Fruit fly (Drosophila melanogaster) whole organism, embryonic: ENCODE results near the gene Nup98-96.

ENCODE experiments used
- CG14860 ChIP-seq: fragments of 200-800 bp; sonication (Bioruptor generic); IDR thresholded peaks from 3 replicates; pipeline ENCODE4 v1.3.6; 2022; ENCODE audit warnings: missing biosample characterization, missing genetic modification characterization; ENCODE audit not compliant: partially characterized antibody
- CG17802 ChIP-seq: fragments of 200-800 bp; sonication (Bioruptor generic); optimal IDR thresholded peaks from 2 replicates; lab custom pipeline; 2018; ENCODE audit warnings: missing biosample characterization, mild to moderate bottlenecking, missing genetic modification characterization, moderate library complexity
- CG18011 ChIP-seq: fragments of 200-800 bp; sonication (Bioruptor generic); optimal IDR thresholded peaks from 2 replicates; lab custom pipeline; 2017; ENCODE audit warnings: missing biosample characterization, missing genetic modification characterization, mild to moderate bottlenecking, moderate library complexity, missing genotype
- CG4282 ChIP-seq: fragments of 200-800 bp; sonication (Bioruptor generic); optimal IDR thresholded peaks from 2 replicates; lab custom pipeline; 2016; ENCODE audit warnings: missing biosample characterization, missing genetic modification characterization
- CG6254 ChIP-seq: fragments of 200-800 bp; sonication (Bioruptor generic); optimal IDR thresholded peaks from 3 replicates; lab custom pipeline; 2017; ENCODE audit warnings: mild to moderate bottlenecking, missing biosample characterization, missing genetic modification reagents, missing genetic modification characterization
- CHES-1-like ChIP-seq: fragments of 200-800 bp; sonication (Bioruptor generic); optimal IDR thresholded peaks from 2 replicates; lab custom pipeline; 2016; ENCODE audit warnings: missing biosample characterization, missing genetic modification characterization
- ERR ChIP-seq: fragments of 200-800 bp; sonication (Bioruptor generic); optimal IDR thresholded peaks from 2 replicates; lab custom pipeline; 2016; ENCODE audit warnings: missing biosample characterization, missing genetic modification characterization
- Sin3A ChIP-seq: fragments of >200 bp; optimal IDR thresholded peaks from 2 replicates; lab custom pipeline; 2018
- cg ChIP-seq: fragments of 200-800 bp; sonication (Bioruptor generic); optimal IDR thresholded peaks from 3 replicates; lab custom pipeline; 2019; ENCODE audit warnings: missing biosample characterization, mild to moderate bottlenecking, missing genetic modification characterization, moderate library complexity
- phol ChIP-seq: fragments of 200-800 bp; sonication (Bioruptor generic); optimal IDR thresholded peaks from 3 replicates; lab custom pipeline; 2018; ENCODE audit warnings: missing biosample characterization, mild to moderate bottlenecking, missing genetic modification characterization, moderate library complexity
- slou ChIP-seq: fragments of 200-800 bp; sonication (Bioruptor generic); optimal IDR thresholded peaks from 3 replicates; lab custom pipeline; 2016; ENCODE audit warnings: missing biosample characterization, missing genetic modification characterization
- tin ChIP-seq: fragments of 200-800 bp; sonication (Bioruptor generic); optimal IDR thresholded peaks from 3 replicates; lab custom pipeline; 2016; ENCODE audit warnings: missing biosample characterization, missing genetic modification characterization
- unpg ChIP-seq: fragments of 200-800 bp; sonication (Bioruptor generic); optimal IDR thresholded peaks from 3 replicates; lab custom pipeline; 2018; ENCODE audit warnings: missing biosample characterization, mild to moderate bottlenecking, missing genetic modification characterization, moderate library complexity

dm6 chr3R:23784925-23785680 lies 3.7 kb upstream of the Nup98-96 start:
- TF ChIP-seq slou (no peak), ERR (GFP tag; lab: Kevin White, UChicago) (no peak), phol (no peak), CHES-1-like (GFP tag; lab: Kevin White, UChicago) (no peak), CG14860 (GFP tag; lab: Robert Waterston, UW) (no peak), CG4282 (GFP tag; lab: Kevin White, UChicago) (no peak), CG17802 (tag; lab: Kevin White, UChicago) (no peak), tin (no peak), CG18011 (no peak), cg (GFP tag; lab: Kevin White, UChicago) (no peak), Sin3A (lab: Kevin White, UChicago) (no peak), CG6254 (GFP tag; lab: Kevin White, UChicago) (no peak), unpg (no peak)
